Worm (Caenorhabditis elegans) whole organism, L4 larva: ENCODE results near the gene K02A6.3.
A peak's percentile ranks its signal among the peaks of the same experiment; 100 is the strongest.

Experiments
- F37D6.2 ChIP-seq: sonication (generic microtip); optimal IDR thresholded peaks from 2 replicates; lab custom pipeline; 2016; ENCODE audit warnings: mild to moderate bottlenecking, missing genetic modification characterization, missing compliant biosample characterization
- ceh-82 ChIP-seq: sonication (generic microtip); optimal IDR thresholded peaks from 2 replicates; lab custom pipeline; 2017; ENCODE audit warnings: missing biosample characterization, missing genetic modification characterization
- dmd-6 ChIP-seq: fragments of 200-800 bp; sonication (Bioruptor generic); IDR thresholded peaks from 2 replicates; pipeline ENCODE4 v1.3.6; 2022; ENCODE audit warnings: missing genetic modification reagents, missing genetic modification characterization, missing compliant biosample characterization
- lin-39 ChIP-seq: fragments of 150-350 bp; optimal IDR thresholded peaks from 2 replicates; lab custom pipeline; 2014; ENCODE audit warnings: missing biosample characterization, missing genetic modification reagents, missing genetic modification characterization
- lsy-2 ChIP-seq, 2 experiments: fragments of 150-350 bp in 1 of 2; sonication (generic microtip) in 1 of 2; optimal IDR thresholded peaks; 2 replicates each; lab custom pipeline; 2014 to 2017; ENCODE audit warnings: missing biosample characterization in 2 of 2, missing genetic modification characterization in 2 of 2
- mep-1 ChIP-seq: fragments of 150-350 bp; sonication (generic microtip); optimal IDR thresholded peaks from 3 replicates; lab custom pipeline; 2014; ENCODE audit warnings: missing biosample characterization, missing genetic modification characterization
- mxl-2 ChIP-seq: fragments of 200-800 bp; sonication (Bioruptor generic); conservative IDR thresholded peaks from 2 replicates; pipeline ENCODE4 v1.3.6; 2022; ENCODE audit warnings: missing genetic modification reagents, missing genetic modification characterization, missing compliant biosample characterization
- nhr-237 ChIP-seq: sonication (generic microtip); optimal IDR thresholded peaks from 2 replicates; lab custom pipeline; 2017; ENCODE audit warnings: missing biosample characterization, missing genetic modification characterization
- nhr-41 ChIP-seq: fragments of 200-800 bp; sonication (Bioruptor generic); IDR thresholded peaks from 2 replicates; pipeline ENCODE4 v1.3.6; 2022; ENCODE audit warnings: missing genetic modification reagents, missing genetic modification characterization, missing compliant biosample characterization
- pha-4 ChIP-seq, 2 experiments: fragments of 150-350 bp in 1 of 2; fragments of 200-800 bp in 1 of 2; sonication (Bioruptor generic) in 1 of 2; IDR thresholded peaks in 1 of 2; optimal IDR thresholded peaks in 1 of 2; 2 replicates each; pipeline versions ENCODE4 v1.3.6 to Lab custom; 2014 to 2022; ENCODE audit warnings: missing genetic modification characterization in 2 of 2, missing genetic modification reagents in 2 of 2, missing biosample characterization in 1 of 2, missing compliant biosample characterization in 1 of 2
- skn-1 ChIP-seq: fragments of 150-350 bp; optimal IDR thresholded peaks from 2 replicates; lab custom pipeline; 2014; ENCODE audit warnings: missing biosample characterization, missing genetic modification characterization
- zag-1 ChIP-seq: fragments of 150-350 bp; optimal IDR thresholded peaks from 2 replicates; lab custom pipeline; 2014; ENCODE audit warnings: missing biosample characterization, missing genetic modification characterization
- zip-11 ChIP-seq: fragments of 200-800 bp; sonication (Bioruptor generic); IDR thresholded peaks from 2 replicates; pipeline ENCODE4 v1.3.6; 2022; ENCODE audit warnings: missing genetic modification characterization, missing compliant biosample characterization

- no peak for TF ChIP-seq lin-39 (tag; lab: Kevin White, UChicago)
- TF ChIP-seq nhr-41 (GFP tag; lab: Robert Waterston, UW), result no peak
- no peak for TF ChIP-seq dmd-6 (GFP tag; lab: Robert Waterston, UW)
- TF ChIP-seq zip-11 (GFP tag; lab: Robert Waterston, UW), result no peak
- peak; percentile 24 for TF ChIP-seq F37D6.2 (tag; lab: Kevin White, UChicago)
- TF ChIP-seq skn-1, result no peak
- no peak for TF ChIP-seq pha-4 (GFP tag; IDR thresholded peaks at IDR 0.05; lab: Robert Waterston, UW)
- TF ChIP-seq pha-4 (tag; optimal IDR thresholded peaks at IDR 0.05; lab: Kevin White, UChicago), result no peak
- no peak for TF ChIP-seq nhr-237 (tag; lab: Kevin White, UChicago)
- TF ChIP-seq mep-1 (tag; lab: Kevin White, UChicago), result peak; percentile 60
- TF ChIP-seq zag-1 (tag; lab: Kevin White, UChicago), result no peak
- no peak for TF ChIP-seq mxl-2 (GFP tag; lab: Robert Waterston, UW)
- peak in 1 of 2 experiments; percentile 70 for TF ChIP-seq lsy-2 (tag; optimal IDR thresholded peaks at IDR 0.05; lab: Kevin White, UChicago)
- no peak for TF ChIP-seq ceh-82 (tag; lab: Kevin White, UChicago)
Measured at ce11 chrX:8205919-8206318, 25.8 kb downstream of the K02A6.3 start.
